Worm (Caenorhabditis elegans) whole organism, L4 larva: ENCODE data around the gene T28B11.1.

Source experiments
- F37D6.2 ChIP-seq: sonication (generic microtip); optimal IDR thresholded peaks from 2 replicates; lab custom pipeline; 2016; ENCODE audit warnings: mild to moderate bottlenecking, missing genetic modification characterization, missing compliant biosample characterization
- F49E8.2 ChIP-seq: sonication (generic microtip); optimal IDR thresholded peaks from 2 replicates; lab custom pipeline; 2016; ENCODE audit warnings: missing compliant biosample characterization, mild to moderate bottlenecking, missing genetic modification characterization, borderline replicate concordance
- R02D3.7 ChIP-seq: fragments of 150-350 bp; sonication (generic microtip); optimal IDR thresholded peaks from 3 replicates; lab custom pipeline; 2014; ENCODE audit warnings: missing biosample characterization, missing genetic modification characterization
- Y105C5A.15 ChIP-seq: fragments of 200-800 bp; sonication (Bioruptor generic); IDR thresholded peaks from 2 replicates; pipeline ENCODE4 v1.3.6; 2022; ENCODE audit warnings: missing genetic modification characterization, missing compliant biosample characterization
- ZK337.2 ChIP-seq: fragments of 200-800 bp; sonication (Bioruptor generic); IDR thresholded peaks from 2 replicates; pipeline ENCODE4 v1.3.6; 2022; ENCODE audit warnings: missing genetic modification reagents, missing genetic modification characterization, missing compliant biosample characterization
- aha-1 ChIP-seq: fragments of 150-350 bp; peaks from one replicate; lab custom pipeline; 2014; ENCODE audit warnings: missing biosample characterization, missing genetic modification characterization
- arid-1 ChIP-seq: fragments of 200-800 bp; sonication (Bioruptor generic); conservative IDR thresholded peaks from 2 replicates; pipeline ENCODE4 v1.3.6; 2022; ENCODE audit warnings: missing genetic modification reagents, missing genetic modification characterization, missing compliant biosample characterization
- ceh-20 ChIP-seq: fragments of 200-800 bp; sonication (Bioruptor generic); IDR thresholded peaks from 2 replicates; pipeline ENCODE4 v1.3.6; 2022; ENCODE audit warnings: missing genetic modification reagents, missing genetic modification characterization, missing compliant biosample characterization
- cey-2 ChIP-seq: sonication (generic microtip); optimal IDR thresholded peaks from 3 replicates; lab custom pipeline; 2017; ENCODE audit warnings: missing genetic modification characterization, mild to moderate bottlenecking, missing compliant biosample characterization, antibody characterized with exemption, borderline replicate concordance; ENCODE audit not compliant: insufficient read depth
- dmd-6 ChIP-seq: fragments of 200-800 bp; sonication (Bioruptor generic); IDR thresholded peaks from 2 replicates; pipeline ENCODE4 v1.3.6; 2022; ENCODE audit warnings: missing genetic modification reagents, missing genetic modification characterization, missing compliant biosample characterization
- dve-1 ChIP-seq: sonication (generic microtip); optimal IDR thresholded peaks from 2 replicates; lab custom pipeline; 2017; ENCODE audit warnings: antibody characterized with exemption, mild to moderate bottlenecking, missing genetic modification characterization, missing compliant biosample characterization; ENCODE audit not compliant: insufficient read depth
- fos-1 ChIP-seq: fragments of 150-350 bp; optimal IDR thresholded peaks from 2 replicates; lab custom pipeline; 2014; ENCODE audit warnings: missing biosample characterization, missing genetic modification characterization
- gei-8 ChIP-seq: fragments of 200-800 bp; sonication (Bioruptor generic); optimal IDR thresholded peaks from 2 replicates; lab custom pipeline; 2018; ENCODE audit warnings: mild to moderate bottlenecking, missing genetic modification characterization, missing compliant biosample characterization
- hif-1 ChIP-seq, 2 experiments: sonication (generic microtip); optimal IDR thresholded peaks; 2 replicates each; lab custom pipeline; 2016 to 2017; ENCODE audit warnings: missing compliant biosample characterization in 2 of 2, missing genetic modification characterization in 2 of 2, missing genetic modification reagents in 2 of 2, missing genotype in 2 of 2, mild to moderate bottlenecking in 1 of 2
- hlh-11 ChIP-seq: fragments of 200-800 bp; sonication (Bioruptor generic); optimal IDR thresholded peaks from 2 replicates; lab custom pipeline; 2018; ENCODE audit warnings: mild to moderate bottlenecking, missing genetic modification characterization, missing compliant biosample characterization
- hlh-30 ChIP-seq: sonication (generic microtip); optimal IDR thresholded peaks from 2 replicates; lab custom pipeline; 2017; ENCODE audit warnings: antibody characterized with exemption, mild to moderate bottlenecking, missing genetic modification characterization, missing compliant biosample characterization; ENCODE audit not compliant: insufficient read depth
- lin-1 ChIP-seq: fragments of 200-800 bp; sonication (Bioruptor generic); IDR thresholded peaks from 2 replicates; pipeline ENCODE4 v1.3.6; 2022; ENCODE audit warnings: missing genetic modification reagents, missing genetic modification characterization, missing compliant biosample characterization
- lin-13 ChIP-seq: fragments of 150-350 bp; optimal IDR thresholded peaks from 2 replicates; lab custom pipeline; 2014; ENCODE audit warnings: missing biosample characterization, missing genetic modification reagents, missing genetic modification characterization
- lin-39 ChIP-seq: fragments of 150-350 bp; optimal IDR thresholded peaks from 2 replicates; lab custom pipeline; 2014; ENCODE audit warnings: missing biosample characterization, missing genetic modification reagents, missing genetic modification characterization
- lsy-2 ChIP-seq, 2 experiments: fragments of 150-350 bp in 1 of 2; sonication (generic microtip) in 1 of 2; optimal IDR thresholded peaks; 2 replicates each; lab custom pipeline; 2014 to 2017; ENCODE audit warnings: missing biosample characterization in 2 of 2, missing genetic modification characterization in 2 of 2
- mdl-1 ChIP-seq, 2 experiments: fragments of 150-350 bp in 1 of 2; sonication (generic microtip) in 1 of 2; optimal IDR thresholded peaks; 2 replicates each; lab custom pipeline; 2014 to 2017; ENCODE audit warnings: missing biosample characterization in 2 of 2, missing genetic modification characterization in 2 of 2
- mep-1 ChIP-seq: fragments of 150-350 bp; sonication (generic microtip); optimal IDR thresholded peaks from 3 replicates; lab custom pipeline; 2014; ENCODE audit warnings: missing biosample characterization, missing genetic modification characterization
- nhr-102 ChIP-seq: sonication (generic microtip); optimal IDR thresholded peaks from 2 replicates; lab custom pipeline; 2016; ENCODE audit warnings: mild to moderate bottlenecking, missing genetic modification characterization, moderate library complexity, missing compliant biosample characterization
- nhr-11 ChIP-seq: fragments of 150-350 bp; optimal IDR thresholded peaks from 2 replicates; lab custom pipeline; 2014; ENCODE audit warnings: missing biosample characterization, missing genetic modification characterization
- nhr-28 ChIP-seq: fragments of 150-350 bp; optimal IDR thresholded peaks from 2 replicates; lab custom pipeline; 2014; ENCODE audit warnings: missing biosample characterization, missing genetic modification characterization
- nhr-42 ChIP-seq: fragments of 200-800 bp; sonication (Bioruptor generic); IDR thresholded peaks from 2 replicates; pipeline ENCODE4 v1.3.6; 2022; ENCODE audit warnings: missing genetic modification characterization, missing compliant biosample characterization
- nhr-48 ChIP-seq: sonication (generic microtip); optimal IDR thresholded peaks from 2 replicates; lab custom pipeline; 2016; ENCODE audit warnings: mild to moderate bottlenecking, missing genetic modification characterization, missing compliant biosample characterization
- nhr-6 ChIP-seq: fragments of 150-350 bp; optimal IDR thresholded peaks from 2 replicates; lab custom pipeline; 2014; ENCODE audit warnings: missing biosample characterization, missing genetic modification characterization
- pha-4 ChIP-seq, 2 experiments: fragments of 150-350 bp in 1 of 2; fragments of 200-800 bp in 1 of 2; sonication (Bioruptor generic) in 1 of 2; IDR thresholded peaks in 1 of 2; optimal IDR thresholded peaks in 1 of 2; 2 replicates each; pipeline versions ENCODE4 v1.3.6 to Lab custom; 2014 to 2022; ENCODE audit warnings: missing genetic modification characterization in 2 of 2, missing genetic modification reagents in 2 of 2, missing biosample characterization in 1 of 2, missing compliant biosample characterization in 1 of 2
- php-3 ChIP-seq: fragments of 200-800 bp; sonication (Bioruptor generic); IDR thresholded peaks from 2 replicates; pipeline ENCODE4 v1.3.6; 2022; ENCODE audit warnings: missing genetic modification reagents, missing genetic modification characterization, missing compliant biosample characterization
- snpc-4 ChIP-seq: fragments of 150-350 bp; optimal IDR thresholded peaks from 2 replicates; lab custom pipeline; 2014; ENCODE audit warnings: missing biosample characterization, missing genetic modification characterization
- tag-97 ChIP-seq: fragments of 200-800 bp; sonication (Bioruptor generic); IDR thresholded peaks from 2 replicates; pipeline ENCODE4 v1.3.6; 2022; ENCODE audit warnings: missing genetic modification characterization, missing compliant biosample characterization
- unc-130 ChIP-seq: sonication (generic microtip); optimal IDR thresholded peaks from 2 replicates; lab custom pipeline; 2016; ENCODE audit warnings: missing genetic modification reagents, missing genetic modification characterization, missing compliant biosample characterization
- unc-39 ChIP-seq: sonication (generic microtip); optimal IDR thresholded peaks from 2 replicates; lab custom pipeline; 2017; ENCODE audit warnings: missing biosample characterization, missing genetic modification characterization
- unc-62 ChIP-seq, 3 experiments: fragments of 150-350 bp in 1 of 3; sonication (generic microtip); optimal IDR thresholded peaks in 2 of 3; peaks in 1 of 3; 1 replicate in 1 of 3; 2 replicates in 2 of 3; lab custom pipeline; 2014 to 2017; ENCODE audit warnings: missing biosample characterization in 3 of 3, missing genetic modification characterization in 3 of 3, missing genetic modification reagents in 3 of 3, missing genotype in 1 of 3
- zip-2 ChIP-seq: fragments of 150-350 bp; optimal IDR thresholded peaks from 2 replicates; lab custom pipeline; 2014; ENCODE audit warnings: missing biosample characterization, missing genetic modification characterization

Gene T28B11.1

ce11 chrV:10719833-10720170, 12.4 kb downstream of the T28B11.1 start (continued):
- TF ChIP-seq Y105C5A.15 (GFP tag; lab: Robert Waterston, UW) (no peak), mdl-1 (tag; optimal IDR thresholded peaks at IDR 0.05; lab: Kevin White, UChicago) (peak; percentile 44 to 82), php-3 (GFP tag; lab: Robert Waterston, UW) (no peak), lsy-2 (tag; optimal IDR thresholded peaks at IDR 0.05; lab: Kevin White, UChicago) (peak in 1 of 2 experiments; percentile 48), nhr-42 (no peak), ZK337.2 (GFP tag; lab: Robert Waterston, UW) (no peak), zip-2 (tag; lab: Kevin White, UChicago) (no peak), tag-97 (GFP tag; lab: Robert Waterston, UW) (no peak), nhr-6 (tag; lab: Kevin White, UChicago) (no peak), nhr-48 (tag; lab: Kevin White, UChicago) (no peak), F49E8.2 (no peak), lin-13 (no peak), snpc-4 (no peak), fos-1 (peak; percentile 45), gei-8 (GFP tag; lab: Kevin White, UChicago) (no peak), cey-2 (tag; lab: Kevin White, UChicago) (peak; percentile 76), unc-39 (tag; lab: Kevin White, UChicago) (no peak), lin-1 (GFP tag; lab: Robert Waterston, UW) (peak; percentile 40; the same call in 1 of the 2 replicates), lin-39 (no peak), F37D6.2 (tag; lab: Kevin White, UChicago) (no peak), nhr-102 (tag; lab: Kevin White, UChicago) (peak; percentile 0), R02D3.7 (tag; lab: Kevin White, UChicago) (no peak), dmd-6 (GFP tag; lab: Robert Waterston, UW) (peak; percentile 78), dve-1 (tag; lab: Kevin White, UChicago) (peak; percentile 83), hif-1 (tag; optimal IDR thresholded peaks at IDR 0.05; lab: Kevin White, UChicago) (peak in 1 of 2 experiments; percentile 60), ceh-20 (GFP tag; lab: Robert Waterston, UW) (no peak)
- TF ChIP-seq, all 104 proteins: peak for 26

DNA sequence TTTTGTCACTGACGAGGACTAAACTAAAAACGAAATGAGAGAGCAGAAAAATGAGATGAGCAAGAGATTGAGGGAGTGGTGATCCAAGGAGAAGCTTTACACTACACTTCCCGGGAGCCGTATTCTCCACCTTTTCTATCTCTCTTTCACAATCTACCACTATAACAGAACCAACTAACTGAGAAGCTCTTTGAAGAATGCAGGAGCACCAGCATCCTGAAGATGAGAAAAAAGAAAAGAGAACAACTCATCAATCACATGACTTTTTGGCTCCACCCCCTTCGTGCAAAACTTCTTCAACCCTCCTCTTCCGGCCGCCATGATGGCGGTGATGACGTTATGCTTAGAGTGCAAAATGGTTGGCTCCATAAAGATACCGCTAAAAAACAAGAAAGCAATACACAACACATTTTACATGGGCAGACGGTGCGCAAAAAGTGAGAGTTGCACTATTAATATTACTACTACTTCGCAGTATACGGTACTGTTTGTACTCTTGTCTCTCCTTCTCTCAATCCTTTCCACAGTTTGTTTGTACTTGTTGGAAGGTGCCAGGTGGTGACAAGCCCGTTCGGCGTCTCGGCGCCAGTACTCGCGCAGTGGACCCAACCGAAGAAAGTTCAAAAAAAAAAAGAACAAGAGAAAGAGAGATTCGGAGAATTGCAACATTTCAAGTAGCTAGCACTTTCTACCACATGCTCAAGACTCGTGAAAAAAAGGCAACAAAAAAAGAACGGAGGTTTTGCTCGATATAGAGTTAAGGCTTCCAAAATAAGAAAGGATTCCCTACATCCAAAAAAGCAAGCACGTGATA, 13.0 kb downstream of the T28B11.1 start:
- TF ChIP-seq nhr-28 (tag; lab: Kevin White, UChicago): peak; percentile 2
- peak; percentile 76 for TF ChIP-seq nhr-11 (tag; lab: Kevin White, UChicago)
- TF ChIP-seq hlh-30: peak; percentile 70
- peak; percentile 19; the same call in 1 of the 2 replicates for TF ChIP-seq dmd-6 (GFP tag; lab: Robert Waterston, UW)
- TF ChIP-seq hlh-11 (tag; lab: Kevin White, UChicago): peak; percentile 6
- TF ChIP-seq F49E8.2: no peak
- TF ChIP-seq arid-1: no peak
- no peak for TF ChIP-seq unc-130 (GFP tag; lab: Kevin White, UChicago)
- TF ChIP-seq pha-4 (GFP tag; IDR thresholded peaks at IDR 0.05; lab: Robert Waterston, UW): 0 out of 2 replicates have a peak, but pooled peaks have one; percentile 60
- no peak for TF ChIP-seq pha-4 (tag; optimal IDR thresholded peaks at IDR 0.05; lab: Kevin White, UChicago)
- peak; percentile 80 for TF ChIP-seq aha-1 (tag; lab: Kevin White, UChicago)
- peak in 1 of 2 experiments; percentile 92 for TF ChIP-seq unc-62 (GFP tag; optimal IDR thresholded peaks at IDR 0.05 in 1 of 2; lab: Kevin White, UChicago)
- no peak for TF ChIP-seq unc-62 (tag; optimal IDR thresholded peaks at IDR 0.05; lab: Kevin White, UChicago)
- peak; percentile 47 for TF ChIP-seq mep-1 (tag; lab: Kevin White, UChicago)
- TF ChIP-seq, all 104 proteins: peak for 9
